Fruit fly (Drosophila melanogaster): ENCODE results near the gene ppl.

The ppl gene

dm6 chr3L:21238377-21238776 lies 42.9 kb downstream of the ppl start:
- TF ChIP-seq Sp1 (GFP tag; optimal IDR thresholded peaks at IDR 0.05): no peak
- TF ChIP-seq Hr78 (GFP tag; optimal IDR thresholded peaks at IDR 0.05): no peak
- TF ChIP-seq Hnf4 (GFP tag; optimal IDR thresholded peaks at IDR 0.05): no peak
- TF ChIP-seq CG32264 (GFP tag; optimal IDR thresholded peaks at IDR 0.05): no peak
- no peak for TF ChIP-seq rgr (GFP tag; optimal IDR thresholded peaks at IDR 0.05)
- TF ChIP-seq jim (GFP tag; optimal IDR thresholded peaks at IDR 0.05): no peak

- TF ChIP-seq Abd-B (GFP tag; optimal IDR thresholded peaks at IDR 0.05) (no peak), Dfd (GFP tag; optimal IDR thresholded peaks at IDR 0.05) (peak; percentile 21)
These were observed 44.3 kb downstream of the ppl start for dm6 chr3L:21236959-21237551.

DNA sequence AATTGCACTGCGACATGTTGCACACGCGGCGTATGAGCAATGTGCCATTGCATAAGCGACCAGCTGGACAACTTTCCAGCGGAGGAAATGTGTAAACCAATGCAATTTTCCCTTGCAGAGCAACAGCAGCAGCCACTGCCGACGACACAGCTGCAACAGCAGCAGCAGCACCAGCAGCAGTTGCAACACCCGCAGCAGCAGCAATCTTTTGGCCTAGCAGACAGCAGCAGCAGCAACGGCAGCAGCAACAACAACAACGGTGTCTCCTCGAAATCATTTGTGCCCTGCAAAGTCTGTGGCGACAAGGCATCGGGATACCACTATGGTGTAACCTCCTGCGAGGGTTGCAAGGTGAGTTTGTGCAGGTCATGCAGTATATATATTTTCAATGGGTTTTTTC lies 50.5 kb downstream of the ppl start:
- TF ChIP-seq ey (GFP tag; optimal IDR thresholded peaks at IDR 0.05) (no peak), dmrt93B (GFP tag; optimal IDR thresholded peaks at IDR 0.05) (no peak), OdsH (GFP tag; optimal IDR thresholded peaks at IDR 0.05) (no peak), Dfd (GFP tag; optimal IDR thresholded peaks at IDR 0.05) (peak; percentile 92), N (GFP tag; optimal IDR thresholded peaks at IDR 0.05) (no peak)

Data from whole organism, wandering third instar larva.